Worm (Caenorhabditis elegans): ENCODE data around the gene E02C12.10.

- TF ChIP-seq dao-5 (tag; optimal IDR thresholded peaks at IDR 0.05) = no peak
- no peak for TF ChIP-seq him-1 (tag; optimal IDR thresholded peaks at IDR 0.05)
- no peak for TF ChIP-seq W03F9.2 (tag; optimal IDR thresholded peaks at IDR 0.05)
Measured at ce11 chrV:9359674-9360073, 18.5 kb downstream of the E02C12.10 start, which contains the start of gene gpa-3.

Measured in whole organism, L4/young adult.